Fruit fly (Drosophila melanogaster): Measurements from ENCODE around the gene Vha14-2.

DNA sequence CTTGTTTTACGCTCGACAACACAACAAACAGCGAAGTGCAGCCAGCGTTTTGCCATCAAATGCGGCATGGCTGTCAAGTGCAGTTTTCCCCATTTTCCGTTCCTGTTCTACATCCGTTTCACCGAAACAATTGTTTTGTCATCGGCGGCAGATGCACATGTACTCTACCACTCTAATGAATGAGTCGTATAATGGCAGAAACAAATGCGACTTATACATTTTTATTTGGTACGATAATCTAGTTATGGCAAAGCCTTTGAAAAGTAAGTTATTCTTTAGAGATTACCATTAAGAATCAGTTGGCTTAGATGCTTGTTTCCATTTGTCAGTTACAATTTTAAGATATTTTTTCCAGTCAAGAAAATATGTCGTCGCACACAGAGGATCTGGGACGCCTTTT lies at the start of gene Vha14-2:
- no peak for TF ChIP-seq vri (GFP tag; optimal IDR thresholded peaks at IDR 0.05)
- TF ChIP-seq Hr4 (GFP tag; optimal IDR thresholded peaks at IDR 0.05), result no peak
- TF ChIP-seq Eip75B (GFP tag; optimal IDR thresholded peaks at IDR 0.05), result no peak
- no peak for TF ChIP-seq CG3032 (tag; optimal IDR thresholded peaks at IDR 0.05)
- no peak for TF ChIP-seq CG9139 (GFP tag; optimal IDR thresholded peaks at IDR 0.05)
- no peak for TF ChIP-seq CG8119 (GFP tag; IDR thresholded peaks at IDR 0.05)
- no peak for TF ChIP-seq cyc (GFP tag; optimal IDR thresholded peaks at IDR 0.05)
- TF ChIP-seq CG8632 (GFP tag; optimal IDR thresholded peaks at IDR 0.05), result no peak
- TF ChIP-seq achi (GFP tag; optimal IDR thresholded peaks at IDR 0.05), result no peak
- TF ChIP-seq Gug (GFP tag; IDR thresholded peaks at IDR 0.05), result no peak
- no peak for TF ChIP-seq Eip78C (GFP tag)
- TF ChIP-seq acj6 (GFP tag; optimal IDR thresholded peaks at IDR 0.05), result no peak
- no peak for TF ChIP-seq CG6276 (GFP tag; optimal IDR thresholded peaks at IDR 0.05)
